Fruit fly (Drosophila melanogaster) whole organism, embryonic: Measurements from ENCODE around the gene CG13850.

Experiments used
- Aef1 ChIP-seq: fragments of 200-800 bp; sonication (Bioruptor generic); IDR thresholded peaks from 3 replicates; pipeline ENCODE4 v1.3.6; 2022; ENCODE audit warnings: missing biosample characterization, missing genetic modification characterization
- Atf3 ChIP-seq: fragments of 200-800 bp; sonication (Bioruptor generic); optimal IDR thresholded peaks from 3 replicates; lab custom pipeline; 2016; ENCODE audit warnings: missing biosample characterization, missing genetic modification characterization
- Bteb2 ChIP-seq: fragments of 200-800 bp; sonication (Bioruptor generic); optimal IDR thresholded peaks from 2 replicates; lab custom pipeline; 2016; ENCODE audit warnings: missing biosample characterization, missing genetic modification characterization
- CG10147 ChIP-seq: fragments of 200-800 bp; sonication (Bioruptor generic); optimal IDR thresholded peaks from 2 replicates; lab custom pipeline; 2019; ENCODE audit warnings: missing biosample characterization, mild to moderate bottlenecking, missing genetic modification characterization, moderate library complexity
- CG11085 ChIP-seq: fragments of 200-800 bp; sonication (Bioruptor generic); IDR thresholded peaks from 2 replicates; pipeline ENCODE4 v1.3.6; 2022; ENCODE audit warnings: missing biosample characterization, missing genetic modification characterization
- CG11247 ChIP-seq: fragments of 200-800 bp; sonication (Bioruptor generic); IDR thresholded peaks from 2 replicates; pipeline ENCODE4 v1.3.6; 2022; ENCODE audit warnings: missing biosample characterization, missing genetic modification characterization
- CG12659 ChIP-seq: fragments of 200-800 bp; sonication (Bioruptor generic); optimal IDR thresholded peaks from 3 replicates; lab custom pipeline; 2017; ENCODE audit warnings: mild to moderate bottlenecking, missing biosample characterization, missing genetic modification reagents, missing genetic modification characterization
- CG12942 ChIP-seq: fragments of 200-800 bp; sonication (Bioruptor generic); optimal IDR thresholded peaks from 3 replicates; lab custom pipeline; 2016; ENCODE audit warnings: missing biosample characterization, missing genetic modification characterization
- CG13894 ChIP-seq: fragments of 200-800 bp; sonication (Bioruptor generic); optimal IDR thresholded peaks from 3 replicates; lab custom pipeline; 2018; ENCODE audit warnings: missing biosample characterization, mild to moderate bottlenecking, missing genetic modification characterization, moderate library complexity
- CG15011 ChIP-seq: fragments of 200-800 bp; sonication (Bioruptor generic); optimal IDR thresholded peaks from 3 replicates; lab custom pipeline; 2018; ENCODE audit warnings: missing biosample characterization, mild to moderate bottlenecking, missing genetic modification characterization
- CG15601 ChIP-seq: fragments of 200-800 bp; sonication (Bioruptor generic); optimal IDR thresholded peaks from 3 replicates; lab custom pipeline; 2019; ENCODE audit warnings: missing biosample characterization, mild to moderate bottlenecking, missing genetic modification characterization, moderate library complexity
- CG1603 ChIP-seq: fragments of 200-800 bp; sonication (Bioruptor generic); optimal IDR thresholded peaks from 2 replicates; lab custom pipeline; 2019; ENCODE audit warnings: missing biosample characterization, mild to moderate bottlenecking, missing genetic modification characterization, moderate library complexity
- CG17568 ChIP-seq: fragments of 200-800 bp; sonication (Bioruptor generic); optimal IDR thresholded peaks from 2 replicates; lab custom pipeline; 2018; ENCODE audit warnings: missing biosample characterization, mild to moderate bottlenecking, missing genetic modification characterization, moderate library complexity
- CG2678 ChIP-seq: fragments of 200-800 bp; sonication (Bioruptor generic); optimal IDR thresholded peaks from 3 replicates; lab custom pipeline; 2019; ENCODE audit warnings: missing biosample characterization, mild to moderate bottlenecking, missing genetic modification characterization, moderate library complexity
- CG6689 ChIP-seq: fragments of 200-800 bp; sonication (Bioruptor generic); IDR thresholded peaks from 2 replicates; pipeline ENCODE4 v1.3.6; 2022; ENCODE audit warnings: missing biosample characterization, missing genetic modification characterization
- CG7786 ChIP-seq: fragments of 200-800 bp; sonication (Bioruptor generic); optimal IDR thresholded peaks from 2 replicates; lab custom pipeline; 2016; ENCODE audit warnings: missing biosample characterization, missing genetic modification characterization
- CG8089 ChIP-seq: fragments of 200-800 bp; sonication (Bioruptor generic); optimal IDR thresholded peaks from 3 replicates; lab custom pipeline; 2016; ENCODE audit warnings: missing biosample characterization, missing genetic modification characterization
- Dek ChIP-seq: fragments of 200-800 bp; sonication (Bioruptor generic); optimal IDR thresholded peaks from 3 replicates; lab custom pipeline; 2019; ENCODE audit warnings: missing biosample characterization, mild to moderate bottlenecking, missing genetic modification characterization, moderate library complexity
- Doc3 ChIP-seq: fragments of 200-800 bp; sonication (Bioruptor generic); IDR thresholded peaks from 3 replicates; pipeline ENCODE4 v1.3.6; 2022; ENCODE audit warnings: missing biosample characterization, missing genetic modification characterization; ENCODE audit not compliant: partially characterized antibody
- Drgx ChIP-seq: fragments of 200-800 bp; sonication (Bioruptor generic); IDR thresholded peaks from 2 replicates; pipeline ENCODE4 v1.3.6; 2022; ENCODE audit warnings: missing biosample characterization, missing genetic modification characterization
- Eip74EF ChIP-seq, 2 experiments: fragments of 200-800 bp in 1 of 2; fragments of >200 bp in 1 of 2; sonication (Bioruptor generic) in 1 of 2; optimal IDR thresholded peaks; 2 replicates each; lab custom pipeline; 2017 to 2019; ENCODE audit warnings: missing biosample characterization in 2 of 2, missing genetic modification characterization in 2 of 2, mild to moderate bottlenecking in 1 of 2, moderate library complexity in 1 of 2
- HLHmδ ChIP-seq: fragments of 200-800 bp; sonication (Bioruptor generic); optimal IDR thresholded peaks from 2 replicates; lab custom pipeline; 2018; ENCODE audit warnings: missing biosample characterization, mild to moderate bottlenecking, missing genetic modification characterization, moderate library complexity
- Hsf ChIP-seq: fragments of 200-800 bp; sonication (Bioruptor generic); optimal IDR thresholded peaks from 3 replicates; lab custom pipeline; 2016; ENCODE audit warnings: missing biosample characterization, missing genetic modification characterization
- Lim3 ChIP-seq: fragments of 200-800 bp; sonication (Bioruptor generic); IDR thresholded peaks from 2 replicates; pipeline ENCODE4 v1.3.6; 2022; ENCODE audit warnings: missing biosample characterization, missing genetic modification characterization
- Mrtf ChIP-seq: fragments of 200-800 bp; sonication (Bioruptor generic); IDR thresholded peaks from 3 replicates; pipeline ENCODE4 v1.3.6; 2022; ENCODE audit warnings: missing biosample characterization, missing genetic modification characterization
- NFAT ChIP-seq: fragments of 200-800 bp; sonication (Bioruptor generic); IDR thresholded peaks from 2 replicates; pipeline ENCODE4 v1.3.6; 2022; ENCODE audit warnings: missing biosample characterization, missing genetic modification characterization
- Rfx ChIP-seq: fragments of 200-800 bp; sonication (Bioruptor generic); IDR thresholded peaks from 2 replicates; pipeline ENCODE4 v1.3.6; 2022; ENCODE audit warnings: missing biosample characterization, missing genetic modification characterization
- Xrp1 ChIP-seq: fragments of 200-800 bp; sonication (Bioruptor generic); IDR thresholded peaks from 2 replicates; pipeline ENCODE4 v1.3.6; 2022; ENCODE audit warnings: missing biosample characterization, missing genetic modification characterization
- abd-A ChIP-seq: fragments of 200-800 bp; sonication (Bioruptor generic); optimal IDR thresholded peaks from 3 replicates; lab custom pipeline; 2019; ENCODE audit warnings: missing biosample characterization, mild to moderate bottlenecking, missing genetic modification characterization, moderate library complexity
- bbx ChIP-seq: fragments of 200-800 bp; sonication (Bioruptor generic); IDR thresholded peaks from 2 replicates; pipeline ENCODE4 v1.3.6; 2022; ENCODE audit warnings: missing biosample characterization, missing genetic modification characterization; ENCODE audit not compliant: partially characterized antibody
- croc ChIP-seq: fragments of 200-800 bp; sonication (Bioruptor generic); conservative IDR thresholded peaks from 3 replicates; pipeline ENCODE4 v1.3.6; 2022; ENCODE audit warnings: missing biosample characterization, missing genetic modification characterization
- danr ChIP-seq: fragments of 200-800 bp; sonication (Bioruptor generic); IDR thresholded peaks from 2 replicates; pipeline ENCODE4 v1.3.6; 2022; ENCODE audit warnings: missing biosample characterization, missing genetic modification characterization
- eve ChIP-seq, 2 experiments: fragments of >200 bp; optimal IDR thresholded peaks; 2 replicates each; lab custom pipeline; 2017; ENCODE audit warnings: missing biosample characterization in 2 of 2, missing genetic modification characterization in 2 of 2
- gcm2 ChIP-seq: fragments of 200-800 bp; sonication (Bioruptor generic); optimal IDR thresholded peaks from 2 replicates; lab custom pipeline; 2016; ENCODE audit warnings: missing biosample characterization, missing genetic modification characterization
- hth ChIP-seq: fragments of >200 bp; optimal IDR thresholded peaks from 2 replicates; lab custom pipeline; 2017; ENCODE audit warnings: inconsistent platforms
- inv ChIP-seq: fragments of 200-800 bp; sonication (Bioruptor generic); IDR thresholded peaks from 2 replicates; pipeline ENCODE4 v1.3.6; 2022; ENCODE audit warnings: missing biosample characterization, missing genetic modification characterization; ENCODE audit not compliant: partially characterized antibody
- jumu ChIP-seq: fragments of 200-800 bp; sonication (Bioruptor generic); optimal IDR thresholded peaks from 3 replicates; lab custom pipeline; 2016; ENCODE audit warnings: missing biosample characterization, missing genetic modification characterization
- ken ChIP-seq: fragments of 200-800 bp; sonication (Bioruptor generic); IDR thresholded peaks from 3 replicates; pipeline ENCODE4 v1.3.6; 2022; ENCODE audit warnings: missing biosample characterization, missing genetic modification characterization
- mam ChIP-seq: fragments of 200-800 bp; sonication (Bioruptor generic); optimal IDR thresholded peaks from 3 replicates; lab custom pipeline; 2016; ENCODE audit warnings: missing biosample characterization, missing genetic modification characterization
- nerfin-1 ChIP-seq: fragments of 200-800 bp; sonication (Bioruptor generic); optimal IDR thresholded peaks from 3 replicates; lab custom pipeline; 2019; ENCODE audit warnings: missing biosample characterization, mild to moderate bottlenecking, missing genetic modification characterization, moderate library complexity
- nom ChIP-seq: fragments of 200-800 bp; sonication (Bioruptor generic); optimal IDR thresholded peaks from 2 replicates; lab custom pipeline; 2017; ENCODE audit warnings: missing biosample characterization, missing genetic modification characterization, mild to moderate bottlenecking, moderate library complexity, missing genetic modification reagents
- pan ChIP-seq, 4 experiments: fragments of >200 bp in 3 of 4; fragments of 200-800 bp in 1 of 4; sonication (Bioruptor generic) in 1 of 4; optimal IDR thresholded peaks in 3 of 4; IDR thresholded peaks in 1 of 4; 2 replicates each; pipeline versions ENCODE4 v1.3.6 to Lab custom; 2017 to 2022; ENCODE audit warnings: missing biosample characterization in 2 of 4, missing genetic modification characterization in 2 of 4, mixed read lengths in 1 of 4
- pros ChIP-seq: fragments of 200-800 bp; sonication (Bioruptor generic); optimal IDR thresholded peaks from 3 replicates; lab custom pipeline; 2019; ENCODE audit warnings: missing biosample characterization, mild to moderate bottlenecking, missing genetic modification characterization, moderate library complexity
- ranshi ChIP-seq: fragments of 200-800 bp; sonication (Bioruptor generic); IDR thresholded peaks from 2 replicates; pipeline ENCODE4 v1.3.6; 2022; ENCODE audit warnings: missing biosample characterization, missing genetic modification characterization
- repo ChIP-seq: fragments of 200-800 bp; sonication (Bioruptor generic); optimal IDR thresholded peaks from 2 replicates; lab custom pipeline; 2016; ENCODE audit warnings: missing biosample characterization, missing genetic modification characterization
- sc ChIP-seq, 3 experiments: fragments of >200 bp in 2 of 3; fragments of 200-800 bp in 1 of 3; sonication (Bioruptor generic) in 1 of 3; optimal IDR thresholded peaks; 2 replicates in 2 of 3; 3 replicates in 1 of 3; lab custom pipeline; 2017; ENCODE audit warnings: mild to moderate bottlenecking in 1 of 3, missing biosample characterization in 1 of 3, missing genetic modification characterization in 1 of 3, missing genetic modification reagents in 1 of 3
- sim ChIP-seq: fragments of 200-800 bp; sonication (Bioruptor generic); IDR thresholded peaks from 2 replicates; pipeline ENCODE4 v1.3.6; 2022; ENCODE audit warnings: missing biosample characterization, missing genetic modification characterization
- sima ChIP-seq: fragments of 200-800 bp; sonication (Bioruptor generic); optimal IDR thresholded peaks from 2 replicates; lab custom pipeline; 2016; ENCODE audit warnings: missing biosample characterization, missing genetic modification characterization
- tna ChIP-seq: fragments of 200-800 bp; sonication (Bioruptor generic); IDR thresholded peaks from 2 replicates; pipeline ENCODE4 v1.3.6; 2022; ENCODE audit warnings: missing biosample characterization, missing genetic modification characterization; ENCODE audit not compliant: partially characterized antibody
- yki ChIP-seq: fragments of >200 bp; optimal IDR thresholded peaks from 3 replicates; lab custom pipeline; 2018

CG13850 gene

DNA sequence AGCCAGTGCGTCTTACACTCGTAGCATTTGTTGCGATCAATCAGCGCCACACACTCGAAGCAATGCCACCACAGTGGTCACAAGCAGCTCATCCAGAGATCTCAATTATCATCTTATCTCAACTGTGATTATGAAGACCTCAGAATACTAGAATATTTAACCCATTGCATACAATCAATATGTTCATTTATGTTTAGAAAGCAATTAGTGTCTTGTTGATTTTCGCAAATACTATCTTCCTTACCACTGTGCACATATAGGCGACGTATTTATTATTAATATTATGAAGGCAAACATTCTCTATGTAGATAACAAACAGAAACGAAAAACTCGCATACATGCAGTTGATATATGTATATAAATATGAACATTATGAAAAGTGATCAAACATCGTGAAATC lies 51.9 kb downstream of the CG13850 start (continued):
- peak; percentile 69 for TF ChIP-seq sim (GFP tag; lab: Robert Waterston, UW)
- peak; percentile 61; the same call in 2 of the 3 replicates for TF ChIP-seq Mrtf (GFP tag; lab: Robert Waterston, UW)
- peak; percentile 85 for TF ChIP-seq CG1603
- TF ChIP-seq sc (optimal IDR thresholded peaks at IDR 0.05; lab: Kevin White, UChicago), result no peak
- TF ChIP-seq sc (GFP tag; optimal IDR thresholded peaks at IDR 0.05; lab: Kevin White, UChicago), result peak; percentile 89
- no peak for TF ChIP-seq HLHmδ
- no peak for TF ChIP-seq jumu (GFP tag; lab: Kevin White, UChicago)
- peak; percentile 62 for TF ChIP-seq CG15011 (GFP tag; lab: Kevin White, UChicago)
- peak; percentile 48 for TF ChIP-seq croc (GFP tag; lab: Robert Waterston, UW)
- TF ChIP-seq Drgx (GFP tag; lab: Robert Waterston, UW), result peak; percentile 91
- peak; percentile 56 for TF ChIP-seq ranshi (GFP tag; lab: Robert Waterston, UW)
- no peak for TF ChIP-seq abd-A (tag; lab: Kevin White, UChicago)
- no peak for TF ChIP-seq bbx
- peak; percentile 86 for TF ChIP-seq CG15601 (tag; lab: Kevin White, UChicago)
- peak; percentile 81 for TF ChIP-seq CG2678
- TF ChIP-seq CG10147 (GFP tag; lab: Kevin White, UChicago), result peak; percentile 40
- TF ChIP-seq Xrp1, result peak; percentile 88
- TF ChIP-seq nerfin-1 (tag; lab: Kevin White, UChicago), result peak; percentile 69
- TF ChIP-seq Lim3, result no peak
- TF ChIP-seq Bteb2 (GFP tag; lab: Kevin White, UChicago), result peak; percentile 36
- no peak for TF ChIP-seq hth (lab: Kevin White, UChicago)
- no peak for TF ChIP-seq repo (GFP tag; lab: Kevin White, UChicago)
- peak; percentile 58 for TF ChIP-seq danr
- TF ChIP-seq sima (GFP tag; lab: Kevin White, UChicago), result no peak
- no peak for TF ChIP-seq CG13894
- peak; percentile 51 for TF ChIP-seq Hsf (GFP tag; lab: Kevin White, UChicago)
- TF ChIP-seq Aef1 (GFP tag; lab: Robert Waterston, UW), result peak; percentile 47; the same call in 1 of the 3 replicates
- TF ChIP-seq Dek (tag; lab: Kevin White, UChicago), result peak; percentile 17
- TF ChIP-seq ken (GFP tag; lab: Robert Waterston, UW), result peak; percentile 59; the same call in 2 of the 3 replicates
- peak; percentile 33 for TF ChIP-seq Atf3
- peak; percentile 36; the same call in 1 of the 2 replicates for TF ChIP-seq CG11085
- TF ChIP-seq CG7786 (GFP tag; lab: Kevin White, UChicago), result peak; percentile 28
- TF ChIP-seq gcm2 (GFP tag; lab: Kevin White, UChicago), result peak; percentile 32
- TF ChIP-seq pan (optimal IDR thresholded peaks at IDR 0.05; lab: Kevin White, UChicago), result no peak
- TF ChIP-seq pan (GFP tag; optimal IDR thresholded peaks at IDR 0.05 in 1 of 2, IDR thresholded peaks at IDR 0.05 in 1 of 2), result peak in 1 of 2 experiments; percentile 85
- no peak for TF ChIP-seq mam (GFP tag; lab: Kevin White, UChicago)
- no peak for TF ChIP-seq pros (GFP tag; lab: Kevin White, UChicago)
- peak; percentile 59 for TF ChIP-seq CG8089 (GFP tag; lab: Kevin White, UChicago)
- TF ChIP-seq inv (GFP tag; lab: Robert Waterston, UW), result no peak
- no peak for TF ChIP-seq Doc3 (GFP tag; lab: Robert Waterston, UW)
- TF ChIP-seq tna (GFP tag; lab: Robert Waterston, UW), result no peak
- TF ChIP-seq Eip74EF (GFP tag; optimal IDR thresholded peaks at IDR 0.05; lab: Kevin White, UChicago), result peak in 1 of 2 experiments; percentile 52
- TF ChIP-seq CG12942 (GFP tag; lab: Kevin White, UChicago), result peak; percentile 59
- peak; percentile 81 for TF ChIP-seq CG6689 (GFP tag; lab: Robert Waterston, UW)
- peak; percentile 44 for TF ChIP-seq nom (GFP tag; lab: Kevin White, UChicago)
- TF ChIP-seq yki (lab: Kevin White, UChicago), result no peak
- TF ChIP-seq CG11247, result peak; percentile 77
- TF ChIP-seq Rfx, result peak; percentile 69
- TF ChIP-seq eve (GFP tag; optimal IDR thresholded peaks at IDR 0.05; lab: Kevin White, UChicago), result no peak
- peak; percentile 74 for TF ChIP-seq CG17568
- 0 out of 2 replicates have a peak, but pooled peaks have one; percentile 31 for TF ChIP-seq NFAT (GFP tag; lab: Robert Waterston, UW)
- TF ChIP-seq CG12659 (GFP tag; lab: Kevin White, UChicago), result peak; percentile 54
